Worm (Caenorhabditis elegans) whole organism, L1 larva: Measurements from ENCODE around the gene sru-4.

Experiments used
- C16A3.4 ChIP-seq: fragments of 150-350 bp; optimal IDR thresholded peaks from 2 replicates; lab custom pipeline; 2014; ENCODE audit warnings: missing biosample characterization, missing genetic modification characterization
- C34B4.2 ChIP-seq: sonication (generic microtip); optimal IDR thresholded peaks from 2 replicates; lab custom pipeline; 2017; ENCODE audit warnings: mild to moderate bottlenecking, missing genetic modification characterization, missing compliant biosample characterization
- F16B12.6 ChIP-seq: fragments of 150-350 bp; optimal IDR thresholded peaks from 2 replicates; lab custom pipeline; 2014; ENCODE audit warnings: missing biosample characterization, missing genetic modification characterization
- Y116A8C.19 ChIP-seq: sonication (generic microtip); optimal IDR thresholded peaks from 2 replicates; lab custom pipeline; 2016; ENCODE audit warnings: missing compliant biosample characterization, missing genetic modification characterization, borderline replicate concordance
- aha-1 ChIP-seq: fragments of 150-350 bp; optimal IDR thresholded peaks from 2 replicates; lab custom pipeline; 2014; ENCODE audit warnings: missing biosample characterization, missing genetic modification characterization
- aly-2 ChIP-seq: fragments of 150-350 bp; optimal IDR thresholded peaks from 2 replicates; lab custom pipeline; 2014; ENCODE audit warnings: missing biosample characterization, missing genetic modification characterization
- ceh-8 ChIP-seq: fragments of 200-800 bp; sonication (Bioruptor generic); optimal IDR thresholded peaks from 2 replicates; lab custom pipeline; 2018; ENCODE audit warnings: mild to moderate bottlenecking, missing genetic modification characterization, moderate library complexity, missing compliant biosample characterization
- ceh-82 ChIP-seq, 3 experiments: fragments of 150-350 bp in 1 of 3; sonication (generic microtip) in 2 of 3; optimal IDR thresholded peaks; 2 replicates each; lab custom pipeline; 2014 to 2017; ENCODE audit warnings: missing biosample characterization in 3 of 3, missing genetic modification characterization in 3 of 3
- ceh-88 ChIP-seq: fragments of 200-800 bp; sonication (Bioruptor generic); IDR thresholded peaks from 2 replicates; pipeline ENCODE4 v1.3.6; 2022; ENCODE audit warnings: missing genetic modification characterization, missing compliant biosample characterization
- ceh-90 ChIP-seq: sonication (generic microtip); optimal IDR thresholded peaks from 2 replicates; lab custom pipeline; 2016; ENCODE audit warnings: missing genetic modification characterization, missing compliant biosample characterization
- dsc-1 ChIP-seq: sonication (generic microtip); optimal IDR thresholded peaks from 2 replicates; lab custom pipeline; 2016; ENCODE audit warnings: mild to moderate bottlenecking, missing genetic modification characterization, missing compliant biosample characterization
- efl-1 ChIP-seq, 4 experiments: fragments of 150-350 bp; optimal IDR thresholded peaks in 3 of 4; peaks in 1 of 4; 1 replicate in 1 of 4; 2 replicates in 3 of 4; lab custom pipeline; 2014; ENCODE audit warnings: missing biosample characterization in 2 of 4, missing genetic modification characterization in 2 of 4, missing genetic modification reagents in 2 of 4
- efl-3 ChIP-seq: fragments of 200-800 bp; sonication (Bioruptor generic); optimal IDR thresholded peaks from 2 replicates; lab custom pipeline; 2018; ENCODE audit warnings: mild to moderate bottlenecking, missing genetic modification characterization, missing compliant biosample characterization
- egl-13 ChIP-seq: sonication (generic microtip); optimal IDR thresholded peaks from 2 replicates; lab custom pipeline; 2016; ENCODE audit warnings: missing genotype, missing genetic modification reagents, missing genetic modification characterization, missing compliant biosample characterization
- elt-2 ChIP-seq: sonication (generic microtip); optimal IDR thresholded peaks from 2 replicates; lab custom pipeline; 2016; ENCODE audit warnings: missing genetic modification characterization, mild to moderate bottlenecking, inconsistent platforms, missing compliant biosample characterization, missing genetic modification reagents
- elt-3 ChIP-seq, 6 experiments: fragments of 150-350 bp in 1 of 6; sonication (generic microtip); optimal IDR thresholded peaks; 2 replicates each; lab custom pipeline; 2017 to 2018; ENCODE audit warnings: missing biosample characterization in 6 of 6, missing genetic modification characterization in 6 of 6, inconsistent platforms in 1 of 6
- fkh-10 ChIP-seq: sonication (generic microtip); optimal IDR thresholded peaks from 2 replicates; lab custom pipeline; 2017; ENCODE audit warnings: missing biosample characterization, missing genetic modification reagents, missing genetic modification characterization
- fkh-4 ChIP-seq: sonication (generic microtip); optimal IDR thresholded peaks from 2 replicates; lab custom pipeline; 2016; ENCODE audit warnings: missing compliant biosample characterization, missing genetic modification characterization, borderline replicate concordance
- fos-1 ChIP-seq: fragments of 150-350 bp; optimal IDR thresholded peaks from 2 replicates; lab custom pipeline; 2014; ENCODE audit warnings: missing biosample characterization, missing genetic modification characterization
- hlh-17 ChIP-seq: fragments of 200-800 bp; sonication (Bioruptor generic); optimal IDR thresholded peaks from 2 replicates; lab custom pipeline; 2018; ENCODE audit warnings: missing genetic modification characterization, mild to moderate bottlenecking, missing compliant biosample characterization, moderate library complexity, borderline replicate concordance
- irx-1 ChIP-seq: sonication (generic microtip); optimal IDR thresholded peaks from 2 replicates; lab custom pipeline; 2016; ENCODE audit warnings: missing genetic modification characterization, missing compliant biosample characterization
- isw-1 ChIP-seq: fragments of 200-800 bp; sonication (Bioruptor generic); IDR thresholded peaks from 2 replicates; pipeline ENCODE4 v1.3.6; 2022; ENCODE audit warnings: missing genetic modification characterization, missing compliant biosample characterization
- lin-14 ChIP-seq: fragments of 200-800 bp; sonication (Bioruptor generic); optimal IDR thresholded peaks from 2 replicates; lab custom pipeline; 2018; ENCODE audit warnings: mild to moderate bottlenecking, missing genetic modification characterization, moderate library complexity, missing compliant biosample characterization
- lir-3 ChIP-seq: sonication (generic microtip); optimal IDR thresholded peaks from 2 replicates; lab custom pipeline; 2016; ENCODE audit warnings: mild to moderate bottlenecking, missing genetic modification characterization, moderate library complexity, missing compliant biosample characterization; ENCODE audit not compliant: poor library complexity
- mab-9 ChIP-seq: fragments of 200-800 bp; sonication (Bioruptor generic); IDR thresholded peaks from 2 replicates; pipeline ENCODE4 v1.3.6; 2022; ENCODE audit warnings: missing genetic modification reagents, missing genetic modification characterization, missing compliant biosample characterization
- mdl-1 ChIP-seq, 2 experiments: fragments of 150-350 bp; optimal IDR thresholded peaks; 2 replicates each; lab custom pipeline; 2014 to 2017; ENCODE audit warnings: missing biosample characterization in 2 of 2, missing genetic modification characterization in 2 of 2, inconsistent platforms in 1 of 2
- mep-1 ChIP-seq: fragments of 150-350 bp; optimal IDR thresholded peaks from 2 replicates; lab custom pipeline; 2014; ENCODE audit warnings: missing biosample characterization, missing genetic modification characterization
- nhr-12 ChIP-seq: sonication (generic microtip); optimal IDR thresholded peaks from 2 replicates; lab custom pipeline; 2017; ENCODE audit warnings: missing biosample characterization, missing genetic modification characterization
- nhr-76 ChIP-seq: sonication (generic microtip); optimal IDR thresholded peaks from 2 replicates; lab custom pipeline; 2017; ENCODE audit warnings: missing biosample characterization, missing genetic modification characterization
- nhr-84 ChIP-seq: sonication (generic microtip); optimal IDR thresholded peaks from 2 replicates; lab custom pipeline; 2017; ENCODE audit warnings: missing biosample characterization, missing genetic modification characterization
- nhr-90 ChIP-seq: sonication (generic microtip); optimal IDR thresholded peaks from 2 replicates; lab custom pipeline; 2016; ENCODE audit warnings: mild to moderate bottlenecking, missing genetic modification characterization, missing compliant biosample characterization; ENCODE audit not compliant: poor library complexity
- pax-3 ChIP-seq: fragments of 200-800 bp; sonication (Bioruptor generic); optimal IDR thresholded peaks from 2 replicates; lab custom pipeline; 2018; ENCODE audit warnings: mild to moderate bottlenecking, missing genetic modification characterization, moderate library complexity, missing compliant biosample characterization
- pqm-1 ChIP-seq: sonication (generic microtip); optimal IDR thresholded peaks from 3 replicates; lab custom pipeline; 2017; ENCODE audit warnings: missing biosample characterization, missing genetic modification characterization
- sox-4 ChIP-seq: sonication (generic microtip); optimal IDR thresholded peaks from 2 replicates; lab custom pipeline; 2016; ENCODE audit warnings: missing genetic modification characterization, missing compliant biosample characterization
- sptf-1 ChIP-seq: fragments of 150-350 bp; optimal IDR thresholded peaks from 2 replicates; lab custom pipeline; 2014; ENCODE audit warnings: missing biosample characterization, missing genetic modification characterization
- sup-37 ChIP-seq: fragments of 200-800 bp; sonication (Bioruptor generic); optimal IDR thresholded peaks from 2 replicates; lab custom pipeline; 2018; ENCODE audit warnings: mild to moderate bottlenecking, missing genetic modification characterization, missing compliant biosample characterization
- tbx-2 ChIP-seq: sonication (generic microtip); optimal IDR thresholded peaks from 2 replicates; lab custom pipeline; 2016; ENCODE audit warnings: missing genetic modification characterization, missing compliant biosample characterization
- tlp-1 ChIP-seq: fragments of 150-350 bp; optimal IDR thresholded peaks from 2 replicates; lab custom pipeline; 2014; ENCODE audit warnings: missing biosample characterization, missing genetic modification characterization
- unc-130 ChIP-seq: fragments of 150-350 bp; optimal IDR thresholded peaks from 2 replicates; lab custom pipeline; 2017; ENCODE audit warnings: missing biosample characterization, missing genetic modification characterization, inconsistent platforms
- unc-62 ChIP-seq: fragments of 150-350 bp; optimal IDR thresholded peaks from 2 replicates; lab custom pipeline; 2014; ENCODE audit warnings: missing biosample characterization, missing genetic modification reagents, missing genetic modification characterization
- unc-86 ChIP-seq: sonication (generic microtip); optimal IDR thresholded peaks from 2 replicates; lab custom pipeline; 2016; ENCODE audit warnings: missing genetic modification characterization, missing compliant biosample characterization
- unc-98 ChIP-seq: fragments of 200-800 bp; sonication (Bioruptor generic); IDR thresholded peaks from 2 replicates; pipeline ENCODE4 v1.3.6; 2022; ENCODE audit warnings: missing genetic modification characterization, missing compliant biosample characterization
- xbp-1 ChIP-seq: sonication (generic microtip); optimal IDR thresholded peaks from 2 replicates; lab custom pipeline; 2016; ENCODE audit warnings: missing genetic modification characterization, missing compliant biosample characterization
- ztf-11 ChIP-seq, 2 experiments: sonication (generic microtip); optimal IDR thresholded peaks; 2 replicates each; lab custom pipeline; 2016 to 2017; ENCODE audit warnings: missing genetic modification characterization in 2 of 2, missing biosample characterization in 1 of 2, missing compliant biosample characterization in 1 of 2
- ztf-4 ChIP-seq: fragments of 150-350 bp; optimal IDR thresholded peaks from 2 replicates; lab custom pipeline; 2014; ENCODE audit warnings: missing biosample characterization, missing genetic modification characterization

sru-4 gene

ce11 chrIV:9518608-9519007, 20.4 kb downstream of the sru-4 start, which contains the start of gene nlp-35:
nlp-35 (minus strand) TSS chrIV:9518926.
- no peak for TF ChIP-seq C34B4.2 (tag; lab: Kevin White, UChicago)
- TF ChIP-seq isw-1 (GFP tag; lab: Robert Waterston, UW) = no peak
- TF ChIP-seq sptf-1 = no peak

- TF ChIP-seq sptf-1 = no peak
- peak; percentile 41 for TF ChIP-seq pax-3 (tag; lab: Kevin White, UChicago)
- TF ChIP-seq dsc-1 = peak; percentile 88
- TF ChIP-seq efl-1 (optimal IDR thresholded peaks at IDR 0.05; lab: Kevin White, UChicago) = no peak
- peak in 1 of 2 experiments; percentile 68 for TF ChIP-seq efl-1 (GFP tag; optimal IDR thresholded peaks at IDR 0.05 in 1 of 2; lab: Kevin White, UChicago)
Observed at ce11 chrIV:9520629-9521028, 22.4 kb downstream of the sru-4 start.

ce11 chrIV:9523139-9523538, 25.0 kb downstream of the sru-4 start:
- TF ChIP-seq lin-14 (peak; percentile 27), efl-1 (optimal IDR thresholded peaks at IDR 0.05; lab: Kevin White, UChicago) (no peak), efl-1 (GFP tag; optimal IDR thresholded peaks at IDR 0.05 in 1 of 2; lab: Kevin White, UChicago) (peak in 1 of 2 experiments; percentile 55), sox-4 (no peak)

ce11 chrIV:9524849-9525460, 26.8 kb downstream of the sru-4 start, which contains the start of gene ndua-5:
ndua-5 (minus strand) TSS chrIV:9524899.
- TF ChIP-seq mdl-1 (tag; optimal IDR thresholded peaks at IDR 0.05; lab: Kevin White, UChicago) (no peak), xbp-1 (peak; percentile 72), ceh-82 (tag; optimal IDR thresholded peaks at IDR 0.05; lab: Kevin White, UChicago) (peak; percentile 0 to 51 (median 9)), irx-1 (tag; lab: Kevin White, UChicago) (no peak), tlp-1 (tag; lab: Kevin White, UChicago) (no peak), ceh-90 (no peak), nhr-76 (no peak), unc-130 (tag; lab: Kevin White, UChicago) (no peak), elt-2 (no peak), mep-1 (no peak), hlh-17 (GFP tag; lab: Kevin White, UChicago) (no peak), aly-2 (tag; lab: Kevin White, UChicago) (no peak), nhr-84 (tag; lab: Kevin White, UChicago) (no peak), fkh-4 (tag; lab: Kevin White, UChicago) (no peak), tbx-2 (tag; lab: Kevin White, UChicago) (peak; percentile 63), isw-1 (GFP tag; lab: Robert Waterston, UW) (peak; percentile 23; the same call in 1 of the 2 replicates), C16A3.4 (tag; lab: Kevin White, UChicago) (peak; percentile 41), unc-98 (no peak), pqm-1 (tag; lab: Kevin White, UChicago) (no peak), nhr-90 (tag; lab: Kevin White, UChicago) (peak; percentile 42), ceh-88 (no peak), dsc-1 (peak; percentile 59), fkh-10 (GFP tag; lab: Kevin White, UChicago) (no peak), ztf-11 (tag; optimal IDR thresholded peaks at IDR 0.05; lab: Kevin White, UChicago) (no peak), F16B12.6 (tag; lab: Kevin White, UChicago) (no peak), ceh-8 (GFP tag; lab: Kevin White, UChicago) (no peak), egl-13 (tag; lab: Kevin White, UChicago) (no peak), ztf-4 (tag; lab: Kevin White, UChicago) (no peak), Y116A8C.19 (tag; lab: Kevin White, UChicago) (no peak), nhr-12 (no peak), fos-1 (no peak), lin-14 (peak; percentile 49), unc-62 (GFP tag; lab: Kevin White, UChicago) (no peak), pax-3 (tag; lab: Kevin White, UChicago) (no peak), lir-3 (no peak), sup-37 (GFP tag; lab: Kevin White, UChicago) (no peak), elt-3 (tag; optimal IDR thresholded peaks at IDR 0.05; lab: Kevin White, UChicago) (no peak), unc-86 (tag; lab: Kevin White, UChicago) (peak; percentile 31), efl-3 (GFP tag; lab: Kevin White, UChicago) (no peak), aha-1 (tag; lab: Kevin White, UChicago) (no peak), mab-9 (no peak)
